Worm (Caenorhabditis elegans) whole organism, L4 larva: ENCODE data around the gene cest-4.

Source experiments
- ama-1 ChIP-seq: fragments of 150-350 bp; optimal IDR thresholded peaks from 2 replicates; lab custom pipeline; 2014; ENCODE audit warnings: inconsistent platforms, mixed read lengths
- pqm-1 ChIP-seq: sonication (generic microtip); optimal IDR thresholded peaks from 2 replicates; lab custom pipeline; 2017; ENCODE audit warnings: missing biosample characterization, missing genetic modification characterization

- TF ChIP-seq pqm-1 (tag; lab: Kevin White, UChicago) (no peak), ama-1 (lab: Kevin White, UChicago) (no peak)
These were observed 52.0 kb downstream of the cest-4 start for ce11 chrIV:6750117-6750516.
